Worm (Caenorhabditis elegans): Measurements from ENCODE around the gene T01G5.7.

The T01G5.7 gene

DNA sequence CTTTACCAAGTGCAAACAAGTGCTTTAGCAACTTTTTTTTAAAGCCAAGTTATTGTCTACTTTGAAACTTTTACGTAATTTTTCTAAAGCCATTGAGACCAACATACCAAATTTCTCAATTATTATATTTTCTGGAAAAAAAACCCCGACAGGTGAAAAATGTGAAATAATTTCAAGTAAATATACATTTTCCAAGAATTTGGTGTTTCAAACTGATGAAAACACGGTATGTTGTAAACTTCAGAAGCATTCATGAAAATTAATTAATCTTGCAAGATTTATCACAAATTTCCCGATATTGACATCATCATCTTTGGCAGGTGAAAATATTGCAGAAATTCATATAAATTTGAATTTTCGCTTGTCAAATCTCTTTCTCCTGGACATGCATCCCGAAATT lies 50.9 kb downstream of the T01G5.7 start, which contains the start of gene srz-11:
Gene srz-11, plus strand, starts transcription at position 386 of the 400 bp plus-strand sequence.
- no peak for TF ChIP-seq lir-3 (tag; optimal IDR thresholded peaks at IDR 0.05)
- TF ChIP-seq spr-1 (tag; optimal IDR thresholded peaks at IDR 0.05), result no peak
- no peak for TF ChIP-seq nhr-102 (tag; optimal IDR thresholded peaks at IDR 0.05)
- no peak for TF ChIP-seq dve-1 (tag; optimal IDR thresholded peaks at IDR 0.05; ENCODE audit: insufficient read depth)
- no peak for TF ChIP-seq F10B5.3 (tag; optimal IDR thresholded peaks at IDR 0.05)
- no peak for TF ChIP-seq mdl-1 (tag; optimal IDR thresholded peaks at IDR 0.05)
- TF ChIP-seq php-3 (GFP tag; IDR thresholded peaks at IDR 0.05), result no peak
- no peak for TF ChIP-seq ceh-82 (tag; optimal IDR thresholded peaks at IDR 0.05)
- no peak for TF ChIP-seq nhr-11 (tag; optimal IDR thresholded peaks at IDR 0.05)
- TF ChIP-seq nhr-25 (tag; optimal IDR thresholded peaks at IDR 0.05; ENCODE audit: borderline replicate concordance, insufficient read depth), result no peak
- TF ChIP-seq ztf-11 (tag; optimal IDR thresholded peaks at IDR 0.05), result no peak
- no peak for TF ChIP-seq F44E2.7 (GFP tag; IDR thresholded peaks at IDR 0.05)
